Worm (Caenorhabditis elegans): ENCODE results near the gene Y66D12A.21.

- TF ChIP-seq skn-1 (tag; optimal IDR thresholded peaks at IDR 0.05) (no peak), nhr-11 (tag; optimal IDR thresholded peaks at IDR 0.05) (no peak), lir-3 (tag; optimal IDR thresholded peaks at IDR 0.05; ENCODE audit: poor library complexity) (no peak), nhr-90 (tag; optimal IDR thresholded peaks at IDR 0.05; ENCODE audit: poor library complexity) (no peak), vab-15 (tag; optimal IDR thresholded peaks at IDR 0.05) (no peak), ztf-11 (tag; optimal IDR thresholded peaks at IDR 0.05) (no peak), zag-1 (tag; optimal IDR thresholded peaks at IDR 0.05) (no peak), ets-5 (GFP tag; IDR thresholded peaks at IDR 0.05) (no peak), fos-1 (tag; optimal IDR thresholded peaks at IDR 0.05) (no peak), elt-2 (tag; optimal IDR thresholded peaks at IDR 0.05) (no peak), rnt-1 (tag; optimal IDR thresholded peaks at IDR 0.05) (no peak), nhr-71 (tag; optimal IDR thresholded peaks at IDR 0.05) (no peak), aly-2 (tag; optimal IDR thresholded peaks at IDR 0.05) (no peak), nhr-12 (tag; optimal IDR thresholded peaks at IDR 0.05) (no peak)
Measured at ce11 chrIII:11487245-11487644, 17.9 kb downstream of the Y66D12A.21 start, which contains the start of gene popl-5.

Measured in whole organism, L1 larva.